Fruit fly (Drosophila melanogaster): Measurements from ENCODE around the gene Nf-YC.
A peak's percentile ranks its signal among the peaks of the same experiment; 100 is the strongest.

The Nf-YC gene

DNA sequence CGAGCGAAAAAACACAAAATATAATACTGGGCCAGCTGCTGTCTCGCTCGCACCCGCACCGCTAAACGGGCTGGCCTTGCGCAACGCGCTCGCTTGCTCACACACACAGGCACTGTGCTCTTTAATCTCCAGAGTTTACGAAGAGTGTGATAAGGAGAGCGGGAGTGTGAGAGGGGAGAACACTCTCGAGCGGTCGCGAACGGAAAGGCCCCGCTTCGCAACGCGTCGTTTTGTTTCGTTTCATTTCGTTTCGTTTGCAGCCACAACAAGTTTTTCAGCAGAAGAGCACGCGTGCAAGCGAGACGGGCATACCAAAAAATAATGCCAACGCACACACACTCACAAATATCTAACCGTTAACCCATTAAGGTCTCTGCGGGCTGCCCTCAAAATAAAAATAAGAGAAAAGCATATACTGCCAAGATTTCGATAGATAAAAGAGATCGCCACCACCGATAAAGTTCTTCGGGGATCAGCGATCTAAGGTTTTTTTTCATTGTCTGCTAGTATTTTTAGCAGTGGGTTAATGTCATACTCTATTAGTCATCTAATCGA lies 40.9 kb upstream of the Nf-YC start:
- peak; percentile 88 for TF ChIP-seq topi (GFP tag; optimal IDR thresholded peaks at IDR 0.05)
- peak; percentile 88 for TF ChIP-seq CG32006 (GFP tag; optimal IDR thresholded peaks at IDR 0.05)
- TF ChIP-seq CG11762 (GFP tag; optimal IDR thresholded peaks at IDR 0.05; ENCODE audit: insufficient read depth): peak; percentile 17
- TF ChIP-seq Sox14 (GFP tag; optimal IDR thresholded peaks at IDR 0.05): peak; percentile 84
- TF ChIP-seq Lpt (GFP tag; optimal IDR thresholded peaks at IDR 0.05): peak; percentile 10
- peak; percentile 78 for TF ChIP-seq fkh (GFP tag; optimal IDR thresholded peaks at IDR 0.05)
- TF ChIP-seq dac (GFP tag; optimal IDR thresholded peaks at IDR 0.05): peak; percentile 67
- peak; percentile 88 for TF ChIP-seq Gug (GFP tag; IDR thresholded peaks at IDR 0.05)
- TF ChIP-seq Sox15 (GFP tag; optimal IDR thresholded peaks at IDR 0.05): peak; percentile 62
- peak; percentile 79 for TF ChIP-seq CG4318 (GFP tag; optimal IDR thresholded peaks at IDR 0.05)
- peak; percentile 55 for TF ChIP-seq spab (GFP tag; optimal IDR thresholded peaks at IDR 0.05)
- TF ChIP-seq CG3032 (tag; optimal IDR thresholded peaks at IDR 0.05): peak; percentile 74
- peak; percentile 85 for TF ChIP-seq Smox (GFP tag; optimal IDR thresholded peaks at IDR 0.05)
- TF ChIP-seq Eip93F (GFP tag; optimal IDR thresholded peaks at IDR 0.05): peak; percentile 1
- peak; percentile 80 for TF ChIP-seq CG6276 (GFP tag; optimal IDR thresholded peaks at IDR 0.05)
- TF ChIP-seq OdsH (GFP tag; optimal IDR thresholded peaks at IDR 0.05): peak; percentile 71
- TF ChIP-seq Met (GFP tag; optimal IDR thresholded peaks at IDR 0.05): peak; percentile 86
- peak; percentile 80 for TF ChIP-seq achi (GFP tag; optimal IDR thresholded peaks at IDR 0.05)
- TF ChIP-seq Hr39 (GFP tag; optimal IDR thresholded peaks at IDR 0.05): peak; percentile 78
- TF ChIP-seq CG11294 (GFP tag; IDR thresholded peaks at IDR 0.05): peak; percentile 82
- TF ChIP-seq Ets96B (tag; optimal IDR thresholded peaks at IDR 0.05): peak; percentile 73
- peak; percentile 74 for TF ChIP-seq CG3919 (GFP tag; optimal IDR thresholded peaks at IDR 0.05)
- peak; percentile 86 for TF ChIP-seq lz (GFP tag; optimal IDR thresholded peaks at IDR 0.05)
- TF ChIP-seq CG11902 (GFP tag; optimal IDR thresholded peaks at IDR 0.05): peak; percentile 57
- TF ChIP-seq pdm3 (GFP tag; optimal IDR thresholded peaks at IDR 0.05): peak; percentile 78
- TF ChIP-seq Eip75B (GFP tag; optimal IDR thresholded peaks at IDR 0.05): peak; percentile 69
- peak; percentile 23 for TF ChIP-seq CG9139 (GFP tag; optimal IDR thresholded peaks at IDR 0.05)
- peak; percentile 78 for TF ChIP-seq CG10631 (GFP tag; optimal IDR thresholded peaks at IDR 0.05)
- peak; percentile 64 for TF ChIP-seq CG1621 (tag; optimal IDR thresholded peaks at IDR 0.05)
- peak; percentile 83 for TF ChIP-seq Hr4 (GFP tag; optimal IDR thresholded peaks at IDR 0.05)
- peak; percentile 55 for TF ChIP-seq net (GFP tag; optimal IDR thresholded peaks at IDR 0.05)
- TF ChIP-seq fd59A (GFP tag; optimal IDR thresholded peaks at IDR 0.05): peak; percentile 69
- peak; percentile 64 to 78 for TF ChIP-seq ss (GFP tag; optimal IDR thresholded peaks at IDR 0.05)
- no peak for TF ChIP-seq CG8319 (GFP tag; optimal IDR thresholded peaks at IDR 0.05)
- TF ChIP-seq salr (GFP tag; optimal IDR thresholded peaks at IDR 0.05): peak in 1 of 2 experiments; percentile 38
- TF ChIP-seq CG16779 (tag; optimal IDR thresholded peaks at IDR 0.05): peak; percentile 42
- TF ChIP-seq CG6808 (GFP tag; optimal IDR thresholded peaks at IDR 0.05): peak; percentile 64
- TF ChIP-seq CG31627 (GFP tag; optimal IDR thresholded peaks at IDR 0.05): peak; percentile 79
- peak; percentile 75 for TF ChIP-seq CG10669 (GFP tag; optimal IDR thresholded peaks at IDR 0.05)
- TF ChIP-seq Hr38 (GFP tag; optimal IDR thresholded peaks at IDR 0.05): peak; percentile 41
- peak; percentile 69 for TF ChIP-seq CG8632 (GFP tag; optimal IDR thresholded peaks at IDR 0.05)
- peak; percentile 72 for TF ChIP-seq vri (GFP tag; optimal IDR thresholded peaks at IDR 0.05)
- TF ChIP-seq CG7368 (GFP tag; optimal IDR thresholded peaks at IDR 0.05): peak; percentile 37
- TF ChIP-seq Eip78C (GFP tag): peak; percentile 95
- TF ChIP-seq CG15336 (GFP tag; IDR thresholded peaks at IDR 0.05): peak; percentile 92
- peak; percentile 85 for TF ChIP-seq esn (GFP tag; optimal IDR thresholded peaks at IDR 0.05)
- TF ChIP-seq Ets21C (GFP tag; optimal IDR thresholded peaks at IDR 0.05): peak; percentile 69
- TF ChIP-seq CG6854 (GFP tag; optimal IDR thresholded peaks at IDR 0.05): peak; percentile 40
- TF ChIP-seq CG34406 (GFP tag; optimal IDR thresholded peaks at IDR 0.05): peak; percentile 66
- TF ChIP-seq CG6163 (GFP tag; IDR thresholded peaks at IDR 0.05): peak; percentile 83
- TF ChIP-seq CG6792 (GFP tag; optimal IDR thresholded peaks at IDR 0.05): peak; percentile 54
- peak; percentile 91 for TF ChIP-seq eg (GFP tag; IDR thresholded peaks at IDR 0.05)
